Worm (Caenorhabditis elegans) whole organism, L4 larva: Measurements from ENCODE around the gene C16H3.3.

Source experiments
- hif-1 ChIP-seq, 2 experiments: sonication (generic microtip); optimal IDR thresholded peaks; 2 replicates each; lab custom pipeline; 2016 to 2017; ENCODE audit warnings: missing compliant biosample characterization in 2 of 2, missing genetic modification characterization in 2 of 2, missing genetic modification reagents in 2 of 2, missing genotype in 2 of 2, mild to moderate bottlenecking in 1 of 2
- nhr-25 ChIP-seq: sonication (generic microtip); optimal IDR thresholded peaks from 2 replicates; lab custom pipeline; 2017; ENCODE audit warnings: missing genetic modification characterization, mild to moderate bottlenecking, missing compliant biosample characterization, antibody characterized with exemption, moderate library complexity, borderline replicate concordance; ENCODE audit not compliant: insufficient read depth
- skn-1 ChIP-seq: fragments of 150-350 bp; optimal IDR thresholded peaks from 2 replicates; lab custom pipeline; 2014; ENCODE audit warnings: missing biosample characterization, missing genetic modification characterization
- snpc-4 ChIP-seq: fragments of 150-350 bp; optimal IDR thresholded peaks from 2 replicates; lab custom pipeline; 2014; ENCODE audit warnings: missing biosample characterization, missing genetic modification characterization

- TF ChIP-seq skn-1 (tag; lab: Kevin White, UChicago) (no peak), hif-1 (tag; optimal IDR thresholded peaks at IDR 0.05; lab: Kevin White, UChicago) (no peak), nhr-25 (tag; lab: Kevin White, UChicago) (no peak), snpc-4 (tag; lab: Kevin White, UChicago) (no peak)
Measured at ce11 chrX:17625729-17626128, 15.9 kb upstream of the C16H3.3 start.
